Worm (Caenorhabditis elegans): Measurements from ENCODE around the gene F40G12.11.

DNA sequence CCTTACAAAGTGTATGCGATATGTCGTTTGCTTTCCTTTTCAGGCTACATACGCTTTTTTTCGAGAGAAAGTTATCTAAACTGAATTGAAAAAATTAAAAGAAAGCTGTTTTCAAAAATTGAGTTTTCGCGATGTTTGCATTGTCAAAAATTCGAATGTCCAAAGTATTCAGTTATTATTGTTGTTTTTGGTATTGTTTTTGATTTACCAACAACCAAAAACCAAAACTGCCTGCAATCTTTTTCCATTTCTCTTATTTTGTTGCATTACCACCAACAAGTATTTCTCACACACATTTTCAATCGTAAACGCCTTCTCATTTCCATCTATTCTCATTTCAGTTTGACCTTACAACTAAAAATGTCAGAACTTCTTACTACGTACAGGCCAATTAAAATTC, 42.8 kb downstream of the F40G12.11 start, which contains the start of gene pepm-1:
- TF ChIP-seq unc-86 (tag; optimal IDR thresholded peaks at IDR 0.05) (no peak), pag-3 (tag; optimal IDR thresholded peaks at IDR 0.05; ENCODE audit: borderline replicate concordance) (no peak), pqm-1 (tag; optimal IDR thresholded peaks at IDR 0.05) (no peak), ceh-19 (GFP tag; optimal IDR thresholded peaks at IDR 0.05) (no peak), F13H6.1 (tag; optimal IDR thresholded peaks at IDR 0.05) (no peak), elt-2 (tag; optimal IDR thresholded peaks at IDR 0.05) (no peak), ceh-31 (tag; optimal IDR thresholded peaks at IDR 0.05) (no peak), unc-3 (GFP tag; conservative IDR thresholded peaks at IDR 0.05) (no peak), unc-3 (tag; optimal IDR thresholded peaks at IDR 0.05) (no peak), fax-1 (tag; optimal IDR thresholded peaks at IDR 0.05) (no peak), K09A11.1 (tag; optimal IDR thresholded peaks at IDR 0.05; ENCODE audit: insufficient read depth) (no peak)

All from whole organism, late embryonic.